Worm (Caenorhabditis elegans): ENCODE measurements around the gene lpr-7.

Gene lpr-7

ce11 chrX:621190-621589 is 34.8 kb upstream of the lpr-7 start, which contains the start of gene unc-96:
Gene unc-96 (minus strand): TSS chrX:621290.
- TF ChIP-seq ceh-43 (GFP tag; optimal IDR thresholded peaks at IDR 0.05) (no peak), unc-120 (tag; optimal IDR thresholded peaks at IDR 0.05; ENCODE audit: poor library complexity, severe bottlenecking) (no peak), drap-1 (GFP tag; optimal IDR thresholded peaks at IDR 0.05) (no peak), sptf-1 (tag; optimal IDR thresholded peaks at IDR 0.05) (no peak), hlh-1 (tag; optimal IDR thresholded peaks at IDR 0.05) (no peak), M03D4.4 (tag; optimal IDR thresholded peaks at IDR 0.05) (no peak), lin-13 (tag; optimal IDR thresholded peaks at IDR 0.05) (no peak), ces-1 (GFP tag; optimal IDR thresholded peaks at IDR 0.05) (no peak), flh-1 (GFP tag; optimal IDR thresholded peaks at IDR 0.05) (no peak), mep-1 (tag; optimal IDR thresholded peaks at IDR 0.05) (no peak), elt-3 (tag; optimal IDR thresholded peaks at IDR 0.05) (no peak), nhr-237 (tag; optimal IDR thresholded peaks at IDR 0.05) (no peak)

ce11 chrX:621688-622087 is 34.3 kb upstream of the lpr-7 start:
- TF ChIP-seq hlh-1 (tag; optimal IDR thresholded peaks at IDR 0.05) = peak; percentile 25
- TF ChIP-seq ces-1 (GFP tag; optimal IDR thresholded peaks at IDR 0.05) = no peak

- no peak for TF ChIP-seq flh-1 (GFP tag; optimal IDR thresholded peaks at IDR 0.05)
- no peak for TF ChIP-seq mls-2 (tag; optimal IDR thresholded peaks at IDR 0.05)
- no peak for TF ChIP-seq nhr-12 (tag; optimal IDR thresholded peaks at IDR 0.05)
- no peak for TF ChIP-seq drap-1 (GFP tag; optimal IDR thresholded peaks at IDR 0.05)
- TF ChIP-seq snpc-4 (tag; optimal IDR thresholded peaks at IDR 0.05) = no peak
- no peak for TF ChIP-seq nhr-76 (tag; optimal IDR thresholded peaks at IDR 0.05)
- no peak for TF ChIP-seq unc-62 (GFP tag; optimal IDR thresholded peaks at IDR 0.05)
- TF ChIP-seq ceh-83 (GFP tag; optimal IDR thresholded peaks at IDR 0.05) = no peak
These were observed 26.9 kb upstream of the lpr-7 start, which contains the start of gene M6.4 for ce11 chrX:629134-629533. Gene M6.4 (plus strand): TSS chrX:629188.

ce11 chrX:636893-637292 is 19.1 kb upstream of the lpr-7 start, which contains the start of gene pha-2:
Gene pha-2 (minus strand): TSS chrX:636993.
- TF ChIP-seq sptf-1 (tag; optimal IDR thresholded peaks at IDR 0.05) = no peak
- no peak for TF ChIP-seq mls-2 (tag; optimal IDR thresholded peaks at IDR 0.05)
- no peak for TF ChIP-seq unc-62 (GFP tag; optimal IDR thresholded peaks at IDR 0.05)
- no peak for TF ChIP-seq zip-8 (tag; optimal IDR thresholded peaks at IDR 0.05)

DNA sequence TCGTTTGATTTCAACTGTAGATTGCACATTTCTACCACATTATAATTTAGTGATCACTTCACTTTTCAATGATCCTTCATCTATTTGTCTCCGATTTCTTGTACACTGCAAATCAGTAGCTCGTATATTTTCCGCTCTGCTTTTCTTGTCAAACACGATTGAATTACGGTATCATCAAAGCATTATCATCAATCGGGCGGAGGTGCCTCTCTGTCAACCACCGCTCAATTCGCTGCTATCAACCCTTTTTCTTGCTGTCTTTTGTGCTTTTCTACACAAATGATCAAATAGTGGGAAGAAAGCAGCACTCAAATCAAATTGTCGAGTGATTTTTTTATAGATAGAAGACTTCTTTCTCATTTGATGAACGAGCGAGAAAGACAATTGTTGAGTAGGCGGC is 18.4 kb upstream of the lpr-7 start:
- TF ChIP-seq ceh-43 (GFP tag; optimal IDR thresholded peaks at IDR 0.05) (no peak), nhr-76 (tag; optimal IDR thresholded peaks at IDR 0.05) (no peak), blmp-1 (tag; optimal IDR thresholded peaks at IDR 0.05) (no peak), zip-8 (tag; optimal IDR thresholded peaks at IDR 0.05) (no peak), unc-120 (tag; optimal IDR thresholded peaks at IDR 0.05; ENCODE audit: poor library complexity, severe bottlenecking) (no peak), ces-1 (GFP tag; optimal IDR thresholded peaks at IDR 0.05) (no peak), lin-32 (GFP tag; optimal IDR thresholded peaks at IDR 0.05) (no peak), ceh-39 (tag; optimal IDR thresholded peaks at IDR 0.05) (no peak), nhr-237 (tag; optimal IDR thresholded peaks at IDR 0.05) (no peak), nhr-28 (tag; optimal IDR thresholded peaks at IDR 0.05) (no peak), mab-5 (tag; optimal IDR thresholded peaks at IDR 0.05) (no peak), lsy-2 (tag; optimal IDR thresholded peaks at IDR 0.05) (no peak), flh-1 (GFP tag; optimal IDR thresholded peaks at IDR 0.05) (no peak)

ce11 chrX:641440-641839 is 14.5 kb upstream of the lpr-7 start, which contains the start of gene M6.11:
Gene M6.11 (minus strand): TSS chrX:641540.
- no peak for TF ChIP-seq cnd-1 (tag; optimal IDR thresholded peaks at IDR 0.05)
- TF ChIP-seq ces-1 (GFP tag; optimal IDR thresholded peaks at IDR 0.05) = no peak
- no peak for TF ChIP-seq zip-8 (tag; optimal IDR thresholded peaks at IDR 0.05)
- no peak for TF ChIP-seq nhr-76 (tag; optimal IDR thresholded peaks at IDR 0.05)
- no peak for TF ChIP-seq lin-32 (GFP tag; optimal IDR thresholded peaks at IDR 0.05)
- no peak for TF ChIP-seq drap-1 (GFP tag; optimal IDR thresholded peaks at IDR 0.05)
- no peak for TF ChIP-seq nhr-12 (tag; optimal IDR thresholded peaks at IDR 0.05)
- TF ChIP-seq pha-4 (tag; optimal IDR thresholded peaks at IDR 0.05) = no peak
- no peak for TF ChIP-seq M03D4.4 (tag; optimal IDR thresholded peaks at IDR 0.05)
- no peak for TF ChIP-seq snpc-4 (tag; optimal IDR thresholded peaks at IDR 0.05)
- TF ChIP-seq tbx-8 (GFP tag; optimal IDR thresholded peaks at IDR 0.05) = no peak
- TF ChIP-seq nhr-28 (tag; optimal IDR thresholded peaks at IDR 0.05) = no peak
- no peak for TF ChIP-seq unc-62 (GFP tag; optimal IDR thresholded peaks at IDR 0.05)
- no peak for TF ChIP-seq mab-5 (tag; optimal IDR thresholded peaks at IDR 0.05)
